Worm (Caenorhabditis elegans) whole organism, L4/young adult: Measurements from ENCODE around the gene C04E6.13.
A peak's percentile ranks its signal among the peaks of the same experiment; 100 is the strongest.

Experiments
- W03F9.2 ChIP-seq: fragments of 150-350 bp; optimal IDR thresholded peaks from 2 replicates; lab custom pipeline; 2014; ENCODE audit warnings: missing biosample characterization, missing genetic modification characterization
- dao-5 ChIP-seq: sonication (generic microtip); optimal IDR thresholded peaks from 2 replicates; lab custom pipeline; 2016; ENCODE audit warnings: missing genotype, missing genetic modification characterization, moderate library complexity, missing compliant biosample characterization
- him-1 ChIP-seq: sonication (generic microtip); optimal IDR thresholded peaks from 2 replicates; lab custom pipeline; 2016; ENCODE audit warnings: missing genotype, missing genetic modification reagents, missing genetic modification characterization, missing compliant biosample characterization

Gene C04E6.13

DNA sequence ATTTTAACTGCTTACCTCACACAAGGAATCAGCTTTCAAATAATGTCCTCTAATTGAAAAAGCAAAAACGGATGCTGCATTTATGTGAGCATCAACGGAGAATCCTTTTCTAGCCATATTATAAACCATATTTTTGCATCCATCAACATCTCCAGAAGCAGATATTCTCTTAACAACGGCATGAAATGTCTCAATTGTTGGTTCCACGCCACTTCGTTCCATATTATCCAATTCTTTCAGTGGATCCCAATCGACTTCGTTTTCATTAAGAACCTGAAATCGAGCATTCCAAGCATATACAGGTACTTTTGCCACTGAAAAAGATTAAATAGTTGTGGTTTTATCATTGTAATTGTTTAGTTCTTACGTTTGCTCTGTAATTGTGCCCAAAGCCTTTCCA is 4.3 kb downstream of the C04E6.13 start:
- no peak for TF ChIP-seq W03F9.2 (tag; lab: Kevin White, UChicago)
- TF ChIP-seq dao-5 (tag; lab: Kevin White, UChicago): no peak
- TF ChIP-seq him-1 (tag; lab: Kevin White, UChicago): no peak

DNA sequence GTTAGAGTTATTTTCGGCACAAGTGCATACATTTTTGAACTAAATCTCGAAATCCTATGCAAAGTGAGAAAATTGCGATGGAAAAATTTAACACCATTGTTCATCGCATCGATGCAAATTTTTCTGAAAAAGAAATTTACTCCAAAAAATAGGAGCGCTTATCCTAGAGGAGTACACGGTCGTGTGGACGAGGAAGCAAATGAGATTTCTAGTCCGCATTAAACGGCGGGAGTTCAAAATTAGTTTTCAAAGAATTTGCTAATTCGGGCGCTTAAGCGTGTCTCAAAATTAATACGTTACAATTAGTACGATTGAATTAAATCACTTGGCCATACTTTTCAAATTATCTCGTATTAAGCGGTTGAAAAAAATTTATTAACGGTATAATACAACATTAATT is 5.2 kb downstream of the C04E6.13 start, which contains the start of gene lrpr-1:
lrpr-1 (minus strand) TSS at position 185 of the 400 bp plus-strand sequence.
- TF ChIP-seq dao-5 (tag; lab: Kevin White, UChicago): no peak
- peak; percentile 89 for TF ChIP-seq him-1 (tag; lab: Kevin White, UChicago)

DNA sequence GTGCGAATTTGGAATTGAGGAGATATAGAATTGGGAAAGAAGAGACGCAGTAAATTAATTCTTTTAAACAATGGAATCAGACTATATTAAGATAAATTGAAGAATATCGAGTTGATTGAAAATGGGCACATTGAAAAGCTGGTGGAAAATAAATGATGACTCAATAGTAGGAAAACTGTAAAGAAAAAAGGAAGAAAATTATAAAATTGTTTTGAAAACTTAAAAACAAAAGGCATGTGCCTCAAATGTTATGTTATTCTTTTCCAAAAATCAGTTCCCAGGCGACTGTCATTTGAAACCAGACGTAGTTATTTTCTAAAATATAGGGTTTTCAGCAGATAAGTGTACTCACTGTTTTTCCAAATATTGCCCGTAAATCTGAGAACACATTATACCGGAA is 7.4 kb downstream of the C04E6.13 start, which contains the start of gene C04E6.12:
C04E6.12 (minus strand) TSS at position 101 of the 400 bp plus-strand sequence.
- TF ChIP-seq him-1 (tag; lab: Kevin White, UChicago) (no peak), W03F9.2 (tag; lab: Kevin White, UChicago) (no peak), dao-5 (tag; lab: Kevin White, UChicago) (no peak)

DNA sequence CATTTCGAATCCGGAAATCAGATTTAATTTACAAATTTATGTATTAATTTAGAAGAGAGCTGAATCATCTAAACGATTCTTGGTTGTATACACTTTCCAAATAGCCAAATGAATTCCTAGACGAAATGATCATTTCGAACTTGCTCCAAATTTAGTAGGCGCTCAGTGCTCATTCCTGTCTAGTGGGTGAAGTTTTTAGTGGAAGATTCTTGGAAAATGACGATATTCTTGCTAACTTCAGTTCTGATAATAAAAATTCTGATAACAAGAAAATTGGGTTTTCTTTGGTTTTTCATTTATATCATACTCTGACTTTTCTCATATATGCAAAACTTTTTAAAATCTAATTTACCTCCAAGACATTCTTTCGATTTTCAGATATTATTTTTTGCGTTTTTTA is 9.2 kb downstream of the C04E6.13 start:
- TF ChIP-seq dao-5 (tag; lab: Kevin White, UChicago) (no peak), W03F9.2 (tag; lab: Kevin White, UChicago) (no peak), him-1 (tag; lab: Kevin White, UChicago) (no peak)

DNA sequence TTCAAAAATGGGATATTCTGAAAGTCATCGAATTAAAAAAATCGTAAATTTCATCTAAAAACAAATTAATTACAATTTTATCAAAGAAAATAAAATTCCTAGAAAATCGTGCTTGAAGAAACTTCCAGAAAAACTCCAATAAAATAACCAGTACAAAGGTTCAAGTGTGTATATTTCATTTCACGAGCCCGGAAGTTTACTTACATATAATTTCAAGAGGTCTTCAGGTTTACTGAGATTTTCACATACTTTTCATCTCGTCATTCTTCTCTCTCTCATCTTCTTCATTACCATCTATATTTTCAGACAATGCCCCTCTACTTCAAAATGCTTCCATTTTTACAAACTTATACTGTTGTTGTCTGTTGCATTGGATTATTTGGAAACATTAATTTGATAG is 9.7 kb downstream of the C04E6.13 start, which contains the start of gene srsx-18:
srsx-18 (plus strand) TSS at position 301 of the 400 bp plus-strand sequence.
- TF ChIP-seq dao-5 (tag; lab: Kevin White, UChicago) (no peak), him-1 (tag; lab: Kevin White, UChicago) (no peak), W03F9.2 (tag; lab: Kevin White, UChicago) (no peak)

ce11 chrV:5927347-5927746 is 14.8 kb downstream of the C04E6.13 start, which contains the start of gene srsx-17:
Gene srsx-17 (plus strand): TSS chrV:5927647.
- TF ChIP-seq him-1 (tag; lab: Kevin White, UChicago) (no peak), dao-5 (tag; lab: Kevin White, UChicago) (no peak)

- TF ChIP-seq dao-5 (tag; lab: Kevin White, UChicago): no peak
- TF ChIP-seq him-1 (tag; lab: Kevin White, UChicago): no peak
- TF ChIP-seq W03F9.2 (tag; lab: Kevin White, UChicago): no peak
Observed at ce11 chrV:5928006-5928405, 15.5 kb downstream of the C04E6.13 start.

- no peak for TF ChIP-seq W03F9.2 (tag; lab: Kevin White, UChicago)
- TF ChIP-seq him-1 (tag; lab: Kevin White, UChicago): no peak
- TF ChIP-seq dao-5 (tag; lab: Kevin White, UChicago): no peak
Observed at ce11 chrV:5930588-5930987, 18.1 kb downstream of the C04E6.13 start, which contains the start of gene galt-1. Gene galt-1 (plus strand): TSS chrV:5930905.

ce11 chrV:5936691-5937090 is 24.2 kb downstream of the C04E6.13 start, which contains the start of the genes M03F8.5 and M03F8.7:
Gene M03F8.5 (minus strand): TSS chrV:5936791.
Gene M03F8.7 (plus strand): TSS chrV:5936939.
- TF ChIP-seq him-1 (tag; lab: Kevin White, UChicago) (no peak), dao-5 (tag; lab: Kevin White, UChicago) (no peak), W03F9.2 (tag; lab: Kevin White, UChicago) (no peak)

DNA sequence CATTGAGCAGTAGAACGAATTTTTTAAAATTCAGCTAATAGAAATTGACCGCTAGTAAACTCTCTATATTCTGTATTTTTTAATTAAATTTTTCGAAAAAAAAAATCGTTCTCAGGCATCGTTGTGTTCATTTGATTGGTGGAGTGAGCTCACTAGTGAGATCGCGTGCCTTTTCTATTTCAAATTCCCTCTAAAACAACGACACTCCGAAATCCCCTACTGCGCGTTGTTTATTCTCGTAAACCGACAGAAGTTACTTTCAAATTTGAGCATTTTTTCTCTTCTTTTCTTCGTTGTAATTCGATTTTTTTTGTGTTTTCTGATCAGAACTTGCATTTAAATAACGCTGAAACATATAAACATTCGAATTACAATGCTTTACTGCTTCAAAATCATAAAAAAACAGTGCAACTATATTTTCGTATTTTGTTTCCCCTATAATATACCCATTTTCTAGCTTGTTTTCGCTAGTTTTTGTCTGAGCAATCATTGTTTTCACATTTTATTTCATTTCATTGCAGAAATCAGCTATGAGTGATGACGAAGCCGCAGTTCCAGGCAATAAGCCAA is 27.1 kb downstream of the C04E6.13 start, which contains the start of gene syf-3:
syf-3 (plus strand) TSS at position 520 of the 570 bp plus-strand sequence.
- TF ChIP-seq W03F9.2 (tag; lab: Kevin White, UChicago): no peak

DNA sequence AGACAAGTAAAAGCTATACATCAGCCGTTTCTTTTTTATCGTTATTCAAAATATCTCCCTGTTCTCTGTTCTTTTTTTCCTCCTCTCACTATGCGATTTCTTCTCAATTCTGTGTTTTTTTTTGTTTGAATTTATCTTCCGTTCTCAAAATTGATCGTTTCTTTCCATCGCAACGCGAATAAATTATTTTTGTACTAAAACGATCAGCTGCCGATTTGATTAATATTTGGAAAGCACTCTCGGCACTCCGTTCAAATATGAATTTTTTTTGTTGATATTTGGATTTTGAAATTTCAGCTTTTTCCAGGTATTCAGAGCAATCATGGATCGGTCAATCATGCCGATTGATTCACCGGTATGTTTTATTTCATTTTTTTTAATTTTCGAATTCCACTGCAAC is 30.6 kb downstream of the C04E6.13 start, which contains the start of gene pst-1:
pst-1 (plus strand) TSS at position 301 of the 400 bp plus-strand sequence.
- TF ChIP-seq dao-5 (tag; lab: Kevin White, UChicago): no peak
- no peak for TF ChIP-seq W03F9.2 (tag; lab: Kevin White, UChicago)
- no peak for TF ChIP-seq him-1 (tag; lab: Kevin White, UChicago)

- TF ChIP-seq W03F9.2 (tag; lab: Kevin White, UChicago) (no peak), dao-5 (tag; lab: Kevin White, UChicago) (no peak), him-1 (tag; lab: Kevin White, UChicago) (no peak)
Observed at ce11 chrV:5949674-5950149, 37.2 kb downstream of the C04E6.13 start.

DNA sequence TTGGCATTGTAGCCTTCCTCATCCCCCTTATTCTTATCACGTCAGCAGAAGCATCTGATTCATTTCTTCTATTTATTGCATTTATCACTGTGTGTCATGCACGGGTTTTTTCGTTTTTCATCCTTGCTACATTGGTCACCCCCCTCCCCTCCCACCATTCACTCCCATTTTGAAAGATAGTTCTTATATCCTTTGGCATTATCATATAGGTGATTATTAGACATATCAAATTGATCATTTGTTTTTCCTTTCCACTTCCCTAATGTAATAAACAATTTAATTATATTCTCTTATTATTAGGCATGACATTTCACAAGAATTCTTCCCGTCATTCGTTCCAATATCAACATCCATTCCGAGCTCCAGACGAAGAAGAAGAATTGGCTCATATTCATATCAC is 38.6 kb downstream of the C04E6.13 start, which contains the start of gene M03F8.1:
M03F8.1 (plus strand) TSS at position 301 of the 400 bp plus-strand sequence.
- TF ChIP-seq dao-5 (tag; lab: Kevin White, UChicago): no peak
- no peak for TF ChIP-seq him-1 (tag; lab: Kevin White, UChicago)
- TF ChIP-seq W03F9.2 (tag; lab: Kevin White, UChicago): no peak

DNA sequence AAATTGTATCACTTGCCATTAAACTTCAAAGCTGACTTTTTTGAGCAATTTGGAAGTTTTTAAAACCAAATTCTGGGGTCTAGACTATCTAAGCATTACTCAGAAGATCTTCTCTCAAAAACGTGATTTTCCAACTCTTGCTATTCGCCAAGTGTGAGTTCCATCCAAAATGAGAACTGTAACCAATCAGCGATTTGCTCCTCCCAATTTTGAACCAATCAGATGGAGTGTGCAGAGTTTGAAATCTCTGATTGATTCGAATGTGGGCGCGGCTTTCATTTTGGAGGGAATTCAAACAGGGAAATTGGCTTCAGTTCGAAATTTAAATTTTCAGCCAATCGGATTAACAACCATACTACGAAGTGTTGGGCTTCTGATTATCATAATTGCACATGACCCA is 40.6 kb downstream of the C04E6.13 start:
- TF ChIP-seq W03F9.2 (tag; lab: Kevin White, UChicago): no peak
- TF ChIP-seq him-1 (tag; lab: Kevin White, UChicago): no peak
- no peak for TF ChIP-seq dao-5 (tag; lab: Kevin White, UChicago)
